Worm (Caenorhabditis elegans): ENCODE data around the gene F18C5.9.

- TF ChIP-seq chd-7 (tag; optimal IDR thresholded peaks at IDR 0.05) (no peak), lin-54 (GFP tag; optimal IDR thresholded peaks at IDR 0.05) (no peak), snpc-4 (GFP tag; optimal IDR thresholded peaks at IDR 0.05) (no peak), snpc-4 (tag; optimal IDR thresholded peaks at IDR 0.05) (peak in 1 of 4 experiments; percentile 3)
Observed at ce11 chrII:6609315-6609842, 42.4 kb downstream of the F18C5.9 start, which contains the start of gene epg-5.

All from whole organism, young adult.